Worm (Caenorhabditis elegans): ENCODE measurements around the gene srh-105.
"Not testable (repeated sequence)": the region's sequence is repeated elsewhere in the genome, so short reads cannot be mapped to it uniquely, and the experiment has no call there.

Gene srh-105

ce11 chrII:509230-509629, at the start of gene srh-105:
srh-105 (minus strand) TSS chrII:509330.
- TF ChIP-seq unc-62 (GFP tag; optimal IDR thresholded peaks at IDR 0.05): no peak

ce11 chrII:556185-556584, 47.1 kb upstream of the srh-105 start, which contains the start of the genes C09E8.1 and C09E8.6:
C09E8.1 (plus strand) TSS chrII:556485.
C09E8.6 (plus strand) TSS chrII:556497.
- TF ChIP-seq unc-62 (GFP tag; optimal IDR thresholded peaks at IDR 0.05): no peak

- TF ChIP-seq unc-62 (GFP tag; optimal IDR thresholded peaks at IDR 0.05): no peak
Observed at ce11 chrII:555371-555770, 46.2 kb upstream of the srh-105 start.

ce11 chrII:551245-551904, 42.2 kb upstream of the srh-105 start, which contains the start of gene lips-7:
lips-7 (plus strand) TSS chrII:551854.
- no peak for TF ChIP-seq unc-62 (GFP tag; optimal IDR thresholded peaks at IDR 0.05)

- TF ChIP-seq unc-62 (GFP tag; optimal IDR thresholded peaks at IDR 0.05): no peak
Observed at ce11 chrII:549501-549900, 40.4 kb upstream of the srh-105 start.

- TF ChIP-seq unc-62 (GFP tag; optimal IDR thresholded peaks at IDR 0.05): no peak
Observed at ce11 chrII:546405-546804, 37.3 kb upstream of the srh-105 start, which contains the start of gene mlt-10. mlt-10 (plus strand) TSS chrII:546705.

ce11 chrII:542416-542815, 33.3 kb upstream of the srh-105 start:
- TF ChIP-seq unc-62 (GFP tag; optimal IDR thresholded peaks at IDR 0.05): no peak

ce11 chrII:536775-537174, 27.6 kb upstream of the srh-105 start, which contains the start of gene T27A1.2:
T27A1.2 (minus strand) TSS chrII:536875.
- no peak for TF ChIP-seq unc-62 (GFP tag; optimal IDR thresholded peaks at IDR 0.05)

- TF ChIP-seq unc-62 (GFP tag; optimal IDR thresholded peaks at IDR 0.05): not testable (repeated sequence)
Observed at ce11 chrII:535226-535625, 26.1 kb upstream of the srh-105 start, which contains the start of gene T27A1.3. T27A1.3 (plus strand) TSS chrII:535526.

- no peak for TF ChIP-seq unc-62 (GFP tag; optimal IDR thresholded peaks at IDR 0.05)
Observed at ce11 chrII:526375-526774, 17.2 kb upstream of the srh-105 start, which contains the start of gene lgc-34. lgc-34 (plus strand) TSS chrII:526574.

- no peak for TF ChIP-seq unc-62 (GFP tag; optimal IDR thresholded peaks at IDR 0.05)
Observed at ce11 chrII:522302-522701, 13.2 kb upstream of the srh-105 start, which contains the start of gene slc-36.2. slc-36.2 (plus strand) TSS chrII:522602.

- no peak for TF ChIP-seq unc-62 (GFP tag; optimal IDR thresholded peaks at IDR 0.05)
Observed at ce11 chrII:521720-522119, 12.6 kb upstream of the srh-105 start.

ce11 chrII:515765-516164, 6.6 kb upstream of the srh-105 start, which contains the start of gene mab-9:
mab-9 (plus strand) TSS chrII:516024.
- TF ChIP-seq unc-62 (GFP tag; optimal IDR thresholded peaks at IDR 0.05): no peak

ce11 chrII:512630-513029, 3.5 kb upstream of the srh-105 start:
- no peak for TF ChIP-seq unc-62 (GFP tag; optimal IDR thresholded peaks at IDR 0.05)

- no peak for TF ChIP-seq unc-62 (GFP tag; optimal IDR thresholded peaks at IDR 0.05)
Observed at ce11 chrII:511968-512367, 2.8 kb upstream of the srh-105 start.

ce11 chrII:508603-509002, 527 bp downstream of the srh-105 start:
- TF ChIP-seq unc-62 (GFP tag; optimal IDR thresholded peaks at IDR 0.05): no peak

ce11 chrII:506069-506468, 3.1 kb downstream of the srh-105 start:
- TF ChIP-seq unc-62 (GFP tag; optimal IDR thresholded peaks at IDR 0.05): no peak
